Worm (Caenorhabditis elegans) whole organism, young adult: Measurements from ENCODE around the gene K09E4.1.
A peak's percentile ranks its signal among the peaks of the same experiment; 100 is the strongest.

Source experiments
- C06A6.2 ChIP-seq: fragments of 200-800 bp; sonication (Bioruptor generic); conservative IDR thresholded peaks from 2 replicates; pipeline ENCODE4 v1.3.6; 2022; ENCODE audit warnings: missing genetic modification characterization, missing compliant biosample characterization
- C17E4.6 ChIP-seq: fragments of 200-800 bp; sonication (Bioruptor generic); IDR thresholded peaks from 2 replicates; pipeline ENCODE4 v1.3.6; 2022; ENCODE audit warnings: missing genetic modification reagents, missing genetic modification characterization, missing compliant biosample characterization
- F33H1.4 ChIP-seq: fragments of 200-800 bp; sonication (Bioruptor generic); IDR thresholded peaks from 2 replicates; pipeline ENCODE4 v1.3.6; 2022; ENCODE audit warnings: missing genetic modification reagents, missing genetic modification characterization, missing compliant biosample characterization
- F39B2.1 ChIP-seq: fragments of 200-800 bp; sonication (Bioruptor generic); IDR thresholded peaks from 2 replicates; pipeline ENCODE4 v1.3.6; 2022; ENCODE audit warnings: missing genetic modification reagents, missing genetic modification characterization, missing compliant biosample characterization
- F52B5.7 ChIP-seq: sonication (generic microtip); optimal IDR thresholded peaks from 2 replicates; lab custom pipeline; 2016; ENCODE audit warnings: mild to moderate bottlenecking, missing genetic modification characterization, missing compliant biosample characterization
- K11D2.4 ChIP-seq: fragments of 200-800 bp; sonication (Bioruptor generic); IDR thresholded peaks from 2 replicates; pipeline ENCODE4 v1.3.6; 2022; ENCODE audit warnings: missing genetic modification reagents, missing genetic modification characterization, missing compliant biosample characterization
- T07F8.4 ChIP-seq: sonication (generic microtip); optimal IDR thresholded peaks from 2 replicates; lab custom pipeline; 2016; ENCODE audit warnings: mild to moderate bottlenecking, missing genetic modification characterization, moderate library complexity, missing compliant biosample characterization
- Y56A3A.18 ChIP-seq: fragments of 200-800 bp; sonication (Bioruptor generic); IDR thresholded peaks from 2 replicates; pipeline ENCODE4 v1.3.6; 2022; ENCODE audit warnings: missing genetic modification reagents, missing genetic modification characterization, missing compliant biosample characterization
- Y79H2A.3 ChIP-seq: fragments of 200-800 bp; sonication (Bioruptor generic); conservative IDR thresholded peaks from 2 replicates; pipeline ENCODE4 v1.3.6; 2022; ENCODE audit warnings: missing genetic modification reagents, missing genetic modification characterization, missing compliant biosample characterization
- ZK185.1 ChIP-seq: sonication (generic microtip); optimal IDR thresholded peaks from 2 replicates; lab custom pipeline; 2016; ENCODE audit warnings: mild to moderate bottlenecking, missing genetic modification characterization, missing compliant biosample characterization; ENCODE audit not compliant: poor library complexity, severe bottlenecking
- akir-1 ChIP-seq: fragments of 200-800 bp; sonication (Bioruptor generic); optimal IDR thresholded peaks from 2 replicates; lab custom pipeline; 2018; ENCODE audit warnings: mild to moderate bottlenecking, missing genetic modification characterization, moderate library complexity, missing compliant biosample characterization
- ama-1 ChIP-seq, 3 experiments: fragments of 150-350 bp in 1 of 3; sonication (generic microtip) in 2 of 3; optimal IDR thresholded peaks; 2 replicates each; lab custom pipeline; 2014 to 2018; ENCODE audit warnings: missing biosample characterization in 2 of 3, missing genetic modification characterization in 2 of 3, missing genetic modification reagents in 2 of 3
- attf-5 ChIP-seq: fragments of 200-800 bp; sonication (Bioruptor generic); optimal IDR thresholded peaks from 2 replicates; lab custom pipeline; 2018; ENCODE audit warnings: mild to moderate bottlenecking, missing genetic modification characterization, missing compliant biosample characterization
- bed-1 ChIP-seq: fragments of 200-800 bp; sonication (Bioruptor generic); IDR thresholded peaks from 2 replicates; pipeline ENCODE4 v1.3.6; 2022; ENCODE audit warnings: missing genetic modification reagents, missing genetic modification characterization, missing compliant biosample characterization
- cebp-2 ChIP-seq: fragments of 200-800 bp; sonication (Bioruptor generic); IDR thresholded peaks from 2 replicates; pipeline ENCODE4 v1.3.6; 2022; ENCODE audit warnings: missing genetic modification characterization, missing compliant biosample characterization
- ceh-100 ChIP-seq: fragments of 200-800 bp; sonication (Bioruptor generic); IDR thresholded peaks from 2 replicates; pipeline ENCODE4 v1.3.6; 2022; ENCODE audit warnings: missing genetic modification reagents, missing genetic modification characterization, missing compliant biosample characterization
- ceh-27 ChIP-seq: fragments of 200-800 bp; sonication (Bioruptor generic); optimal IDR thresholded peaks from 2 replicates; lab custom pipeline; 2018; ENCODE audit warnings: mild to moderate bottlenecking, missing genetic modification characterization, moderate library complexity, missing compliant biosample characterization
- ceh-79 ChIP-seq: sonication (generic microtip); optimal IDR thresholded peaks from 2 replicates; lab custom pipeline; 2017; ENCODE audit warnings: mild to moderate bottlenecking, missing genetic modification characterization, missing compliant biosample characterization
- dox-1 ChIP-seq: fragments of 200-800 bp; sonication (Bioruptor generic); IDR thresholded peaks from 2 replicates; pipeline ENCODE4 v1.3.6; 2022; ENCODE audit warnings: missing genetic modification reagents, missing genetic modification characterization, missing compliant biosample characterization
- dpl-1 ChIP-seq: fragments of 150-350 bp; optimal IDR thresholded peaks from 2 replicates; lab custom pipeline; 2014; ENCODE audit warnings: missing biosample characterization, missing genetic modification reagents, missing genetic modification characterization
- ekl-4 ChIP-seq: fragments of 200-800 bp; sonication (Bioruptor generic); IDR thresholded peaks from 2 replicates; pipeline ENCODE4 v1.3.6; 2022; ENCODE audit warnings: missing genetic modification reagents, missing genetic modification characterization, missing compliant biosample characterization
- ets-4 ChIP-seq: fragments of 200-800 bp; sonication (Bioruptor generic); optimal IDR thresholded peaks from 2 replicates; lab custom pipeline; 2018; ENCODE audit warnings: mild to moderate bottlenecking, missing genetic modification characterization, missing compliant biosample characterization
- gei-17 ChIP-seq: fragments of 200-800 bp; sonication (Bioruptor generic); optimal IDR thresholded peaks from 2 replicates; lab custom pipeline; 2018; ENCODE audit warnings: mild to moderate bottlenecking, missing genetic modification characterization, missing compliant biosample characterization
- hlh-26 ChIP-seq: fragments of 200-800 bp; sonication (Bioruptor generic); conservative IDR thresholded peaks from 2 replicates; pipeline ENCODE4 v1.3.6; 2022; ENCODE audit warnings: missing genetic modification reagents, missing genetic modification characterization, missing compliant biosample characterization
- lir-1 ChIP-seq: fragments of 200-800 bp; sonication (Bioruptor generic); conservative IDR thresholded peaks from 2 replicates; pipeline ENCODE4 v1.3.6; 2022; ENCODE audit warnings: missing genetic modification reagents, missing genetic modification characterization, missing compliant biosample characterization
- lsl-1 ChIP-seq: fragments of 200-800 bp; sonication (Bioruptor generic); optimal IDR thresholded peaks from 2 replicates; lab custom pipeline; 2018; ENCODE audit warnings: mild to moderate bottlenecking, missing genetic modification characterization, moderate library complexity, missing compliant biosample characterization
- madf-10 ChIP-seq: sonication (generic microtip); optimal IDR thresholded peaks from 2 replicates; lab custom pipeline; 2016; ENCODE audit warnings: mild to moderate bottlenecking, missing genetic modification characterization, missing compliant biosample characterization
- madf-8 ChIP-seq: fragments of 200-800 bp; sonication (Bioruptor generic); conservative IDR thresholded peaks from 2 replicates; pipeline ENCODE4 v1.3.6; 2022; ENCODE audit warnings: missing genetic modification reagents, missing genetic modification characterization, missing compliant biosample characterization
- mcd-1 ChIP-seq: fragments of 200-800 bp; sonication (Bioruptor generic); IDR thresholded peaks from 2 replicates; pipeline ENCODE4 v1.3.6; 2022; ENCODE audit warnings: missing genetic modification reagents, missing genetic modification characterization, missing compliant biosample characterization
- nfya-2 ChIP-seq: fragments of 200-800 bp; sonication (Bioruptor generic); IDR thresholded peaks from 2 replicates; pipeline ENCODE4 v1.3.6; 2022; ENCODE audit warnings: missing genetic modification reagents, missing genetic modification characterization, missing compliant biosample characterization
- nfyb-1 ChIP-seq: fragments of 200-800 bp; sonication (Bioruptor generic); IDR thresholded peaks from 2 replicates; pipeline ENCODE4 v1.3.6; 2022; ENCODE audit warnings: missing genetic modification reagents, missing genetic modification characterization, missing compliant biosample characterization
- nhr-120 ChIP-seq: fragments of 200-800 bp; sonication (Bioruptor generic); IDR thresholded peaks from 2 replicates; pipeline ENCODE4 v1.3.6; 2022; ENCODE audit warnings: missing genetic modification characterization, missing compliant biosample characterization
- nhr-80 ChIP-seq: sonication (generic microtip); optimal IDR thresholded peaks from 2 replicates; lab custom pipeline; 2016; ENCODE audit warnings: missing genetic modification characterization, missing compliant biosample characterization
- nhr-90 ChIP-seq: sonication (generic microtip); optimal IDR thresholded peaks from 2 replicates; lab custom pipeline; 2016; ENCODE audit warnings: missing genotype, mild to moderate bottlenecking, missing genetic modification characterization, missing compliant biosample characterization
- pbrm-1 ChIP-seq: fragments of 200-800 bp; sonication (Bioruptor generic); IDR thresholded peaks from 2 replicates; pipeline ENCODE4 v1.3.6; 2022; ENCODE audit warnings: missing genetic modification reagents, missing genetic modification characterization, missing compliant biosample characterization
- rec-8 ChIP-seq, 2 experiments: sonication (generic microtip); optimal IDR thresholded peaks; 2 replicates each; lab custom pipeline; 2016; ENCODE audit warnings: mild to moderate bottlenecking in 2 of 2, missing genetic modification characterization in 2 of 2, missing genetic modification reagents in 2 of 2, missing genotype in 2 of 2, missing biosample characterization in 1 of 2, missing compliant biosample characterization in 1 of 2, moderate library complexity in 1 of 2
- sea-2 ChIP-seq: fragments of 200-800 bp; sonication (Bioruptor generic); IDR thresholded peaks from 2 replicates; pipeline ENCODE4 v1.3.6; 2022; ENCODE audit warnings: missing genetic modification characterization, missing compliant biosample characterization
- snpc-1.1 ChIP-seq: sonication (generic microtip); optimal IDR thresholded peaks from 2 replicates; lab custom pipeline; 2017; ENCODE audit warnings: missing genetic modification characterization, mild to moderate bottlenecking, missing compliant biosample characterization, antibody characterized with exemption, moderate library complexity, missing genotype, missing genetic modification reagents; ENCODE audit not compliant: insufficient read depth
- snpc-1.3 ChIP-seq: sonication (generic microtip); optimal IDR thresholded peaks from 2 replicates; lab custom pipeline; 2017; ENCODE audit warnings: missing genetic modification characterization, mild to moderate bottlenecking, missing compliant biosample characterization, antibody characterized with exemption, moderate library complexity, missing genotype, missing genetic modification reagents; ENCODE audit not compliant: insufficient read depth
- snpc-3.4 ChIP-seq: sonication (generic microtip); optimal IDR thresholded peaks from 2 replicates; lab custom pipeline; 2017; ENCODE audit warnings: missing genetic modification characterization, mild to moderate bottlenecking, missing compliant biosample characterization, antibody characterized with exemption, moderate library complexity, missing genotype, missing genetic modification reagents
- snpc-4 ChIP-seq, 5 experiments: fragments of 150-350 bp in 1 of 5; sonication (generic microtip) in 4 of 5; optimal IDR thresholded peaks; 2 replicates each; lab custom pipeline; 2014 to 2018; ENCODE audit warnings: missing genetic modification characterization in 5 of 5, missing biosample characterization in 3 of 5, antibody characterized with exemption in 2 of 5, mild to moderate bottlenecking in 2 of 5, missing compliant biosample characterization in 2 of 5, missing genotype in 2 of 5, moderate library complexity in 2 of 5, missing genetic modification reagents in 1 of 5
- tbp1 ChIP-seq: fragments of 200-800 bp; sonication (Bioruptor generic); optimal IDR thresholded peaks from 2 replicates; lab custom pipeline; 2018; ENCODE audit warnings: mild to moderate bottlenecking, missing genetic modification characterization, missing compliant biosample characterization
- unc-62 ChIP-seq: fragments of 150-350 bp; optimal IDR thresholded peaks from 2 replicates; lab custom pipeline; 2014; ENCODE audit warnings: missing biosample characterization, missing genetic modification reagents, missing genetic modification characterization
- xnd-1 ChIP-seq: sonication (generic microtip); optimal IDR thresholded peaks from 2 replicates; lab custom pipeline; 2016; ENCODE audit warnings: missing genotype, missing genetic modification reagents, missing genetic modification characterization, missing compliant biosample characterization
- zfh-2 ChIP-seq: fragments of 200-800 bp; sonication (Bioruptor generic); conservative IDR thresholded peaks from 2 replicates; pipeline ENCODE4 v1.3.6; 2022; ENCODE audit warnings: missing genetic modification reagents, missing genetic modification characterization, missing compliant biosample characterization
- ztf-22 ChIP-seq: fragments of 200-800 bp; sonication (Bioruptor generic); optimal IDR thresholded peaks from 2 replicates; lab custom pipeline; 2018; ENCODE audit warnings: mild to moderate bottlenecking, missing genetic modification characterization, moderate library complexity, missing compliant biosample characterization
- ztf-3 ChIP-seq: fragments of 200-800 bp; sonication (Bioruptor generic); optimal IDR thresholded peaks from 2 replicates; lab custom pipeline; 2018; ENCODE audit warnings: mild to moderate bottlenecking, missing genetic modification characterization, missing compliant biosample characterization

Gene K09E4.1

ce11 chrII:14154357-14154756, 16.7 kb downstream of the K09E4.1 start, which contains the start of gene Y48B6A.1 (continued):
- TF ChIP-seq madf-8 (GFP tag; lab: Robert Waterston, UW) (peak; percentile 68), Y79H2A.3 (0 out of 2 replicates have a peak, but pooled peaks have one; percentile 55), nfya-2 (no peak), gei-17 (peak; percentile 48), snpc-3.4 (tag; lab: Kevin White, UChicago) (peak; percentile 79), ama-1 (optimal IDR thresholded peaks at IDR 0.05; lab: Kevin White, UChicago) (no peak), ama-1 (GFP tag; optimal IDR thresholded peaks at IDR 0.05; lab: Kevin White, UChicago) (no peak), ztf-22 (GFP tag; lab: Kevin White, UChicago) (no peak), ZK185.1 (tag; lab: Kevin White, UChicago) (no peak), snpc-1.3 (tag; lab: Kevin White, UChicago) (peak; percentile 82), hlh-26 (GFP tag; lab: Robert Waterston, UW) (no peak), rec-8 (tag; optimal IDR thresholded peaks at IDR 0.05; lab: Kevin White, UChicago) (peak in 1 of 2 experiments; percentile 70), cebp-2 (GFP tag; lab: Robert Waterston, UW) (no peak), bed-1 (GFP tag; lab: Robert Waterston, UW) (no peak), ets-4 (GFP tag; lab: Kevin White, UChicago) (no peak), ceh-79 (no peak), xnd-1 (tag; lab: Kevin White, UChicago) (peak; percentile 35), nfyb-1 (GFP tag; lab: Robert Waterston, UW) (0 out of 2 replicates have a peak, but pooled peaks have one; percentile 40), F52B5.7 (tag; lab: Kevin White, UChicago) (peak; percentile 7), zfh-2 (GFP tag; lab: Robert Waterston, UW) (peak; percentile 66), lir-1 (peak; percentile 81), F39B2.1 (GFP tag; lab: Robert Waterston, UW) (no peak), nhr-90 (no peak), C17E4.6 (0 out of 2 replicates have a peak, but pooled peaks have one; percentile 20), C06A6.2 (GFP tag; lab: Robert Waterston, UW) (no peak; the same call in 1 of the 2 replicates), sea-2 (GFP tag; lab: Robert Waterston, UW) (no peak), ekl-4 (GFP tag; lab: Robert Waterston, UW) (peak; percentile 89), snpc-1.1 (peak; percentile 64), nhr-120 (GFP tag; lab: Robert Waterston, UW) (no peak), F33H1.4 (GFP tag; lab: Robert Waterston, UW) (peak; percentile 76), pbrm-1 (GFP tag; lab: Robert Waterston, UW) (peak; percentile 91), ceh-27 (GFP tag; lab: Kevin White, UChicago) (peak; percentile 96), mcd-1 (GFP tag; lab: Robert Waterston, UW) (peak; percentile 99), akir-1 (no peak), nhr-80 (tag; lab: Kevin White, UChicago) (peak; percentile 84), snpc-4 (GFP tag; optimal IDR thresholded peaks at IDR 0.05; lab: Kevin White, UChicago) (peak; percentile 49), snpc-4 (tag; optimal IDR thresholded peaks at IDR 0.05; lab: Kevin White, UChicago) (peak; percentile 73 to 90 (median 78)), Y56A3A.18 (GFP tag; lab: Robert Waterston, UW) (0 out of 2 replicates have a peak, but pooled peaks have one; percentile 23), tbp1 (GFP tag; lab: Kevin White, UChicago) (peak; percentile 67), madf-10 (peak; percentile 78), T07F8.4 (no peak), K11D2.4 (GFP tag; lab: Robert Waterston, UW) (peak; percentile 86), lsl-1 (GFP tag; lab: Kevin White, UChicago) (peak; percentile 93), ztf-3 (no peak), dpl-1 (GFP tag; lab: Kevin White, UChicago) (peak; percentile 65), ceh-100 (peak; percentile 89), dox-1 (GFP tag; lab: Robert Waterston, UW) (peak; percentile 97), attf-5 (GFP tag; lab: Kevin White, UChicago) (peak; percentile 98), unc-62 (GFP tag; lab: Kevin White, UChicago) (no peak)
